Fruit fly (Drosophila melanogaster) whole organism: Measurements from ENCODE around the gene Tmx3.

Experiments
- CG8478 ChIP-seq: fragments of >200 bp; optimal IDR thresholded peaks from 2 replicates; lab custom pipeline; 2018; ENCODE audit warnings: inconsistent platforms
- Dll ChIP-seq: fragments of >200 bp; optimal IDR thresholded peaks from 2 replicates; lab custom pipeline; 2017
- usp ChIP-seq: fragments of >200 bp; optimal IDR thresholded peaks from 2 replicates; lab custom pipeline; 2017; ENCODE audit warnings: missing biosample characterization, missing genetic modification characterization, mixed read lengths

DNA sequence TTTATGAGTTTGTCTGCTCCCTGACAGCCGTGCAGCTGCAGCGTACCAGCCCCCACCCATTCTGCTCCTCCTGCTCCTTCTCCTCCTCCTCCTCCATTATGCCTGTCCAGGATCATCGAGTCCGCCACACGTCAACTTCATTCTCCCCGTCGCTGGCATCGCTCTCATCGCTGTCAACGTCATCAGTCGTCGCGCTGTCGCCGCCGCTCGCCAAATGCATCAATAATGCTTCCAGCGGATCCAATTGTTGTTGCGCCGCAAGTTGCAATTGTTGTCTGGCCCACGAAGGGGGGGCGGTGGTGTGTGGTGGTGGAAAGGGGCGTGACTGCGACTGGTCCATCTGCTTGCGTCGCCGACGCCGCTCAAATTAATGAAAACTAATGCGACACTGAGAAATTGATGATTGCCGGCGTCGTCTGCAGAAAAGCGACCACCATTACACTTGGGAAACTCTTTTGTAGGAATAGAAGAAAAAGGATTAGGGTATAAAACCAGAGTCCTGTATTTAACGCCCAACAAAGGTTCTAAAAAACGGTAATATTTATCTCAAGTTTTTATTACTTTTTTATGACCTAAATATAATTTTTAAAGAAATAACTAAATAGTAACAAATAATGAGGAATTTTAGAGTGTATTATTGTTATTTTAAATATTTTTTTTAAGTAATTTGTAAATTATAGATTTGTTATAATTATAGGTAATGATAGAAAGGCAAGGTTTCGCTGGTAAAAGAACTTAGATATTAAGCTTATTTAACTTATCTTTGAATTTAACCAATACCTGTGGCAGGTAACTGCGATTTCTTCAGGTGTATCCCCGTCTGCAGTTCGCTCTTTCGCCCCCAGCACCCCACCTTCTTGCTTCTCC lies 39.6 kb upstream of the Tmx3 start:
- TF ChIP-seq Dll (lab: Kevin White, UChicago) (no peak), usp (GFP tag; lab: Kevin White, UChicago) (no peak), CG8478 (lab: Kevin White, UChicago) (no peak)
